Worm (Caenorhabditis elegans) whole organism, early embryonic: ENCODE measurements around the gene F22B7.9.

ENCODE experiments used
- B0310.2 ChIP-seq: sonication (generic microtip); optimal IDR thresholded peaks from 2 replicates; lab custom pipeline; 2016; ENCODE audit warnings: mild to moderate bottlenecking, missing genetic modification characterization, missing compliant biosample characterization
- F13C5.2 ChIP-seq: sonication (generic microtip); optimal IDR thresholded peaks from 2 replicates; lab custom pipeline; 2017; ENCODE audit warnings: mild to moderate bottlenecking, missing genetic modification characterization, inconsistent platforms, missing compliant biosample characterization
- aly-1 ChIP-seq: sonication (generic microtip); optimal IDR thresholded peaks from 2 replicates; lab custom pipeline; 2016; ENCODE audit warnings: missing genetic modification characterization, missing compliant biosample characterization
- ama-1 ChIP-seq: fragments of 150-350 bp; optimal IDR thresholded peaks from 2 replicates; lab custom pipeline; 2014
- ets-7 ChIP-seq: sonication (generic microtip); optimal IDR thresholded peaks from 2 replicates; lab custom pipeline; 2016; ENCODE audit warnings: missing genotype, missing genetic modification characterization, missing compliant biosample characterization
- hmg-4 ChIP-seq: fragments of 200-800 bp; sonication (Bioruptor generic); optimal IDR thresholded peaks from 2 replicates; lab custom pipeline; 2018; ENCODE audit warnings: mild to moderate bottlenecking, missing genetic modification characterization, missing compliant biosample characterization
- hnd-1 ChIP-seq: sonication (generic microtip); optimal IDR thresholded peaks from 2 replicates; lab custom pipeline; 2016; ENCODE audit warnings: missing genetic modification characterization, missing compliant biosample characterization
- pes-1 ChIP-seq: fragments of 200-800 bp; sonication (Bioruptor generic); IDR thresholded peaks from 2 replicates; pipeline ENCODE4 v1.3.6; 2022; ENCODE audit warnings: missing genetic modification reagents, missing genetic modification characterization, missing compliant biosample characterization
- scrt-1 ChIP-seq: fragments of 200-800 bp; sonication (Bioruptor generic); IDR thresholded peaks from 2 replicates; pipeline ENCODE4 v1.3.6; 2022; ENCODE audit warnings: missing genetic modification characterization, missing compliant biosample characterization
- sea-1 ChIP-seq: fragments of 200-800 bp; sonication (Bioruptor generic); conservative IDR thresholded peaks from 2 replicates; pipeline ENCODE4 v1.3.6; 2022; ENCODE audit warnings: missing genetic modification characterization, missing compliant biosample characterization
- tra-4 ChIP-seq: sonication (generic microtip); optimal IDR thresholded peaks from 2 replicates; lab custom pipeline; 2017; ENCODE audit warnings: missing genetic modification characterization, missing compliant biosample characterization

DNA sequence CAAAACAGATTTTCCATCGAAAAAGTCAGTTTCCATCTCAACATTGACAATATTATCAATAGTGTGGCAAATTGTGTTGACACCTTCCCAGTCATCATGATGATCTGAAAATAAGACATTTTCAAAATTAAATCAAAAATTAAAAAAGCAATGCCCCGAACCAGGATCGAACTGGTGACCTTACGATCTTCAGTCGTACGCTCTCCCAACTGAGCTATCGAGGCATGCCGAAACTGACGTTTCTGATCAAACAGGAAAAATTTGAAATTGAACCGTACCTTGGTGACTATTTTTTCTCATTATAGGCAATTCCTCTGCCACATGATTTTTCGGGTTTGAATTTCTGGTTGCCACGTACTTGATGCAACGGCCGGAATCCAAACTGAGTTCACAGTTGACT lies 268 bp downstream of the F22B7.9 start:
- no peak for TF ChIP-seq hmg-4 (GFP tag; lab: Kevin White, UChicago)
- TF ChIP-seq F13C5.2 (tag; lab: Kevin White, UChicago): no peak
- TF ChIP-seq sea-1 (GFP tag; lab: Robert Waterston, UW): no peak
- TF ChIP-seq hnd-1 (tag; lab: Kevin White, UChicago): no peak
- TF ChIP-seq B0310.2 (tag; lab: Kevin White, UChicago): no peak
- TF ChIP-seq aly-1 (tag; lab: Kevin White, UChicago): no peak
- no peak for TF ChIP-seq ama-1 (lab: Kevin White, UChicago)
- no peak for TF ChIP-seq pes-1 (GFP tag; lab: Robert Waterston, UW)
- no peak for TF ChIP-seq scrt-1 (GFP tag; lab: Robert Waterston, UW)
- no peak for TF ChIP-seq ets-7 (tag; lab: Kevin White, UChicago)
- TF ChIP-seq tra-4: no peak
